Fruit fly (Drosophila melanogaster): ENCODE measurements around the gene C15.

Gene C15

DNA sequence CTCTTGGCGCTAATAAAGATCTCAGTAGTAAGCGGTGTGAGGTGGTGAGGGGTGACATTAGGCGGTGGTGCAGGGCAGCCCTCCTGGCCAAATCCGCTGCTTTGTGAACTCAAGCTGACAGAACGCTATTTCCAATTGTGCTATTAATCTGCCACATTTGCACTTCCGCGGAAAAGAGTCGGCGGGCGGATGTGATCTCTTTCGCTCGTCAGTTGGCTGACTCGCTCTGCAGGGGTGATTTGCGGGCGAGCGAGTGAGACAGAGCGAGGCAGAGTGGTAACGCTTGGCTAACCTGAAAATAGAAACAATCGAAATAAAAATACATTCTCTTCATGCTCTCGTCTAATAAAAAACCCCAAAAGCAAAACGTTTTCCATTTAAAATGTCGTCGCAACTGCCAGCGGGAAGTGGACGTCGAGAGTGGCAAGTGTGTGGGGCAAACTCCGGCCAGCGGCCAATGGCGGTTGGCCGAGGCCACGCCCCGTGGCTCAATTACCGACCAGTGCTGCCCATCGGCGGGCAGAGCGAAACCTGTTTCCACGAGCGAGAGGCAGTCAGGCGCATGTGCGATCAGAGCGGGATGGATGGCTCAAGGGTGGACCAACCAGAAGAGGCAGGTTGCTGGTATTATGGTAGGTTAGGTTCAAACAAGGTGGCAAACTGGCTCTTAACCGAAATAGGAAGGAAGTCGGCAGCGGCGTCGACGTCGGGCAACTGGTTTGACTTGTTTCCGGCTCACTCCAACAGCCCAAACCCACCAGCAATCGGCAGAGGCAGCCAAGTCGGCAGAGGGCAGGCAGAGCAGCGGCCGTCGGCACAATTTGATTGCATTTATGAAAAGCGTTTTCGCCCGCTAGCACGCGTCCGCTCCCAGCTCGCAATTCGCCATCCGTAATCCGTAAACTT, at the start of gene C15:
Gene C15 (plus strand): TSS at position 856 of the 906 bp plus-strand sequence.
- TF ChIP-seq Hmr (GFP tag; optimal IDR thresholded peaks at IDR 0.05) (peak; percentile 39), CG10543 (GFP tag; optimal IDR thresholded peaks at IDR 0.05) (peak; percentile 32), CG11398 (GFP tag; optimal IDR thresholded peaks at IDR 0.05) (peak; percentile 9), Bteb2 (GFP tag; optimal IDR thresholded peaks at IDR 0.05) (no peak), lab (GFP tag; optimal IDR thresholded peaks at IDR 0.05) (peak; percentile 4), Bgb (GFP tag; IDR thresholded peaks at IDR 0.05; ENCODE audit: partially characterized antibody) (peak; percentile 19; the same call in 1 of the 2 replicates), CG15269 (tag; optimal IDR thresholded peaks at IDR 0.05) (no peak), ci (GFP tag; IDR thresholded peaks at IDR 0.05) (peak; percentile 55; the same call in 1 of the 3 replicates), ttk (GFP tag; IDR thresholded peaks at IDR 0.05) (peak; percentile 16; the same call in 1 of the 2 replicates), exex (tag; optimal IDR thresholded peaks at IDR 0.05) (no peak), eve (GFP tag; optimal IDR thresholded peaks at IDR 0.05) (peak in 1 of 2 experiments; percentile 73), CG1233 (GFP tag; optimal IDR thresholded peaks at IDR 0.05) (no peak), CG9727 (GFP tag; optimal IDR thresholded peaks at IDR 0.05) (peak; percentile 37), Ets65A (GFP tag) (peak; percentile 46), Optix (GFP tag; IDR thresholded peaks at IDR 0.05) (0 out of 3 replicates have a peak, but pooled peaks have one; percentile 11), CG10959 (GFP tag; IDR thresholded peaks at IDR 0.05) (no peak), chm (GFP tag; IDR thresholded peaks at IDR 0.05) (no peak), nom (GFP tag; optimal IDR thresholded peaks at IDR 0.05) (peak; percentile 43), MBD-R2 (GFP tag; IDR thresholded peaks at IDR 0.05) (peak; percentile 15; the same call in 1 of the 2 replicates), CG18599 (GFP tag; optimal IDR thresholded peaks at IDR 0.05) (peak; percentile 47), CG17829 (tag; optimal IDR thresholded peaks at IDR 0.05) (peak; percentile 7), CG8478 (optimal IDR thresholded peaks at IDR 0.05) (peak; percentile 28), abd-A (tag; optimal IDR thresholded peaks at IDR 0.05) (peak; percentile 91), Deaf1 (tag; optimal IDR thresholded peaks at IDR 0.05) (peak; percentile 68), Bdp1 (GFP tag; optimal IDR thresholded peaks at IDR 0.05) (peak; percentile 12), Dfd (GFP tag; optimal IDR thresholded peaks at IDR 0.05) (no peak), hbn (GFP tag; IDR thresholded peaks at IDR 0.05; ENCODE audit: partially characterized antibody) (peak; percentile 32; the same call in 1 of the 2 replicates), mam (GFP tag; optimal IDR thresholded peaks at IDR 0.05) (peak; percentile 11), CG32532 (GFP tag; IDR thresholded peaks at IDR 0.05) (peak; percentile 29; the same call in 1 of the 2 replicates), unc-4 (GFP tag; IDR thresholded peaks at IDR 0.05; ENCODE audit: partially characterized antibody) (peak; percentile 31; the same call in 1 of the 2 replicates), CG1647 (GFP tag; optimal IDR thresholded peaks at IDR 0.05) (peak; percentile 40), CG8944 (GFP tag; optimal IDR thresholded peaks at IDR 0.05) (no peak), NFAT (GFP tag; IDR thresholded peaks at IDR 0.05) (peak; percentile 26; the same call in 1 of the 2 replicates), CG42726 (GFP tag; IDR thresholded peaks at IDR 0.05; ENCODE audit: partially characterized antibody) (no peak), Sin3A (optimal IDR thresholded peaks at IDR 0.05) (no peak), bbx (GFP tag; IDR thresholded peaks at IDR 0.05; ENCODE audit: partially characterized antibody) (peak; percentile 58), shn (GFP tag; optimal IDR thresholded peaks at IDR 0.05) (no peak), crol (GFP tag; IDR thresholded peaks at IDR 0.05) (peak; percentile 75), YL-1 (GFP tag; optimal IDR thresholded peaks at IDR 0.05) (no peak), chif (GFP tag; optimal IDR thresholded peaks at IDR 0.05) (peak in 1 of 2 experiments; percentile 8), oc (tag; optimal IDR thresholded peaks at IDR 0.05) (peak; percentile 55), cad (GFP tag; optimal IDR thresholded peaks at IDR 0.05) (peak; percentile 9), CG8089 (GFP tag; optimal IDR thresholded peaks at IDR 0.05) (peak; percentile 51), CG6175 (GFP tag; IDR thresholded peaks at IDR 0.05) (0 out of 3 replicates have a peak, but pooled peaks have one; percentile 15), Side (GFP tag; optimal IDR thresholded peaks at IDR 0.05) (peak; percentile 58), wor (GFP tag; IDR thresholded peaks at IDR 0.05) (no peak), Xrp1 (GFP tag; IDR thresholded peaks at IDR 0.05) (no peak), Max (GFP tag; optimal IDR thresholded peaks at IDR 0.05) (no peak), CG12071 (GFP tag; optimal IDR thresholded peaks at IDR 0.05) (peak; percentile 16)
